Worm (Caenorhabditis elegans) whole organism, mixed stage, embryonic: ENCODE data around the gene Y48A6B.14.

Experiments used
- M03D4.4 ChIP-seq: sonication (generic microtip); optimal IDR thresholded peaks from 2 replicates; lab custom pipeline; 2017; ENCODE audit warnings: mild to moderate bottlenecking, missing genetic modification characterization, missing compliant biosample characterization
- bed-3 ChIP-seq: fragments of 200-800 bp; sonication (Bioruptor generic); optimal IDR thresholded peaks from 3 replicates; lab custom pipeline; 2018; ENCODE audit warnings: mild to moderate bottlenecking, missing genetic modification characterization, moderate library complexity, missing compliant biosample characterization
- blmp-1 ChIP-seq: fragments of 150-350 bp; optimal IDR thresholded peaks from 2 replicates; lab custom pipeline; 2014; ENCODE audit warnings: missing biosample characterization, missing genetic modification characterization
- ceh-39 ChIP-seq: fragments of 150-350 bp; optimal IDR thresholded peaks from 2 replicates; lab custom pipeline; 2014; ENCODE audit warnings: missing biosample characterization, missing genetic modification characterization
- ceh-43 ChIP-seq: fragments of 200-800 bp; sonication (Bioruptor generic); optimal IDR thresholded peaks from 2 replicates; lab custom pipeline; 2018; ENCODE audit warnings: mild to moderate bottlenecking, missing genetic modification characterization, moderate library complexity, missing compliant biosample characterization
- ceh-83 ChIP-seq: fragments of 200-800 bp; sonication (Bioruptor generic); optimal IDR thresholded peaks from 2 replicates; lab custom pipeline; 2018; ENCODE audit warnings: mild to moderate bottlenecking, missing genetic modification characterization, missing compliant biosample characterization
- ces-1 ChIP-seq: fragments of 150-350 bp; optimal IDR thresholded peaks from 2 replicates; lab custom pipeline; 2014; ENCODE audit warnings: missing biosample characterization, missing genetic modification reagents, missing genetic modification characterization
- cnd-1 ChIP-seq: fragments of 200-800 bp; sonication (Bioruptor generic); optimal IDR thresholded peaks from 2 replicates; lab custom pipeline; 2018; ENCODE audit warnings: mild to moderate bottlenecking, missing genetic modification characterization, missing compliant biosample characterization
- drap-1 ChIP-seq: fragments of 200-800 bp; sonication (Bioruptor generic); optimal IDR thresholded peaks from 3 replicates; lab custom pipeline; 2018; ENCODE audit warnings: mild to moderate bottlenecking, missing genetic modification characterization, missing compliant biosample characterization
- elt-1 ChIP-seq: sonication (generic microtip); optimal IDR thresholded peaks from 2 replicates; lab custom pipeline; 2017; ENCODE audit warnings: missing genetic modification characterization, mild to moderate bottlenecking, missing compliant biosample characterization, antibody characterized with exemption, moderate library complexity, borderline replicate concordance; ENCODE audit not compliant: insufficient read depth
- elt-3 ChIP-seq: fragments of 150-350 bp; optimal IDR thresholded peaks from 2 replicates; lab custom pipeline; 2014; ENCODE audit warnings: missing biosample characterization, missing genetic modification characterization
- flh-1 ChIP-seq: fragments of 200-800 bp; sonication (Bioruptor generic); optimal IDR thresholded peaks from 2 replicates; lab custom pipeline; 2018; ENCODE audit warnings: mild to moderate bottlenecking, missing genetic modification characterization, moderate library complexity, missing compliant biosample characterization
- ham-2 ChIP-seq: fragments of 200-800 bp; sonication (Bioruptor generic); optimal IDR thresholded peaks from 2 replicates; lab custom pipeline; 2018; ENCODE audit warnings: mild to moderate bottlenecking, missing genetic modification characterization, missing compliant biosample characterization
- hlh-1 ChIP-seq: fragments of 150-350 bp; optimal IDR thresholded peaks from 2 replicates; lab custom pipeline; 2014; ENCODE audit warnings: missing biosample characterization, missing genetic modification reagents, missing genetic modification characterization
- lin-13 ChIP-seq: fragments of 150-350 bp; optimal IDR thresholded peaks from 2 replicates; lab custom pipeline; 2014; ENCODE audit warnings: missing biosample characterization, missing genetic modification characterization
- lin-32 ChIP-seq: fragments of 200-800 bp; sonication (Bioruptor generic); optimal IDR thresholded peaks from 2 replicates; lab custom pipeline; 2018; ENCODE audit warnings: mild to moderate bottlenecking, missing genetic modification characterization, missing compliant biosample characterization
- lsy-2 ChIP-seq: fragments of 150-350 bp; optimal IDR thresholded peaks from 2 replicates; lab custom pipeline; 2014; ENCODE audit warnings: missing biosample characterization, missing genetic modification characterization
- mab-5 ChIP-seq: fragments of 150-350 bp; optimal IDR thresholded peaks from 2 replicates; lab custom pipeline; 2014; ENCODE audit warnings: missing biosample characterization, missing genetic modification characterization
- mls-2 ChIP-seq: sonication (generic microtip); optimal IDR thresholded peaks from 2 replicates; lab custom pipeline; 2016; ENCODE audit warnings: mild to moderate bottlenecking, missing genetic modification characterization, moderate library complexity, missing compliant biosample characterization
- nhr-12 ChIP-seq: fragments of 150-350 bp; optimal IDR thresholded peaks from 2 replicates; lab custom pipeline; 2014; ENCODE audit warnings: missing biosample characterization, missing genetic modification characterization
- nhr-2 ChIP-seq: fragments of 150-350 bp; optimal IDR thresholded peaks from 2 replicates; lab custom pipeline; 2014; ENCODE audit warnings: missing biosample characterization, missing genetic modification characterization
- nhr-237 ChIP-seq: fragments of 150-350 bp; optimal IDR thresholded peaks from 2 replicates; lab custom pipeline; 2014; ENCODE audit warnings: missing biosample characterization, missing genetic modification characterization
- nhr-28 ChIP-seq: fragments of 150-350 bp; optimal IDR thresholded peaks from 2 replicates; lab custom pipeline; 2014; ENCODE audit warnings: missing biosample characterization, missing genetic modification characterization
- nhr-76 ChIP-seq: sonication (generic microtip); optimal IDR thresholded peaks from 2 replicates; lab custom pipeline; 2017; ENCODE audit warnings: missing biosample characterization, missing genetic modification characterization
- pha-4 ChIP-seq: fragments of 150-350 bp; optimal IDR thresholded peaks from 2 replicates; lab custom pipeline; 2018; ENCODE audit warnings: missing biosample characterization, missing genetic modification reagents, missing genetic modification characterization
- sem-2 ChIP-seq: fragments of 200-800 bp; sonication (Bioruptor generic); optimal IDR thresholded peaks from 2 replicates; lab custom pipeline; 2018; ENCODE audit warnings: mild to moderate bottlenecking, missing genetic modification characterization, missing compliant biosample characterization
- snpc-4 ChIP-seq: fragments of 150-350 bp; optimal IDR thresholded peaks from 2 replicates; lab custom pipeline; 2014; ENCODE audit warnings: missing biosample characterization, missing genetic modification characterization
- sptf-1 ChIP-seq: sonication (generic microtip); optimal IDR thresholded peaks from 2 replicates; lab custom pipeline; 2017; ENCODE audit warnings: mild to moderate bottlenecking, missing genetic modification characterization, moderate library complexity, missing compliant biosample characterization
- tbx-8 ChIP-seq: fragments of 200-800 bp; sonication (Bioruptor generic); optimal IDR thresholded peaks from 2 replicates; lab custom pipeline; 2018; ENCODE audit warnings: mild to moderate bottlenecking, missing genetic modification characterization, moderate library complexity, missing compliant biosample characterization
- unc-120 ChIP-seq: sonication (generic microtip); optimal IDR thresholded peaks from 2 replicates; lab custom pipeline; 2017; ENCODE audit warnings: missing genetic modification characterization, missing compliant biosample characterization; ENCODE audit not compliant: poor library complexity, severe bottlenecking
- unc-39 ChIP-seq: fragments of 150-350 bp; optimal IDR thresholded peaks from 2 replicates; lab custom pipeline; 2014; ENCODE audit warnings: missing biosample characterization, missing genetic modification characterization
- unc-62 ChIP-seq: fragments of 150-350 bp; optimal IDR thresholded peaks from 2 replicates; lab custom pipeline; 2014; ENCODE audit warnings: missing biosample characterization, missing genetic modification reagents, missing genetic modification characterization
- zip-8 ChIP-seq: fragments of 150-350 bp; optimal IDR thresholded peaks from 2 replicates; lab custom pipeline; 2014; ENCODE audit warnings: missing biosample characterization, missing genetic modification characterization
- ztf-11 ChIP-seq: fragments of 150-350 bp; optimal IDR thresholded peaks from 2 replicates; lab custom pipeline; 2014; ENCODE audit warnings: missing biosample characterization, missing genetic modification characterization

The Y48A6B.14 gene

DNA sequence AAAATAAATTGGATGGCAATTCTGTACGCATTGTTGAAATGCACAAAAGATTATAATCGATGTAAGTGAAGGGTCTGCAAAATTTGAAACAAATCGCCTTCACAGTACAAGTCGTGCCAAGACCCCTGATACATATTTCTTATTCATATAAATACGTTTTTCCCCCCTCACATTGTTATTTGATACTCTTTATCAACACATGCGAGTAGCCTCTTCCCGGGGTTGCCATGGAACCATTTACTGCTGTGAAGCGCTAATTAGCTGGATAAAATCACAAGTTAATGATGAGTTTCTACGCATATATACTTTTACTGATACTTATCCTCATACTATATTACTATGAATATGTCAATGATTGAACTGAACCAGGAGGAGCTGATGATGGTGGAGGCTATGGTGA is at the start of gene Y48A6B.14:
TSS of gene Y48A6B.14 (plus strand) at position 301 of the 400 bp plus-strand sequence.
- TF ChIP-seq blmp-1 (tag; lab: Kevin White, UChicago) (no peak), nhr-28 (tag; lab: Kevin White, UChicago) (no peak), snpc-4 (tag; lab: Kevin White, UChicago) (no peak), sem-2 (GFP tag; lab: Kevin White, UChicago) (no peak), lin-13 (tag; lab: Kevin White, UChicago) (no peak), mls-2 (tag; lab: Kevin White, UChicago) (no peak), nhr-237 (tag; lab: Kevin White, UChicago) (no peak)
- TF ChIP-seq, all 35 proteins: peak for 0

DNA sequence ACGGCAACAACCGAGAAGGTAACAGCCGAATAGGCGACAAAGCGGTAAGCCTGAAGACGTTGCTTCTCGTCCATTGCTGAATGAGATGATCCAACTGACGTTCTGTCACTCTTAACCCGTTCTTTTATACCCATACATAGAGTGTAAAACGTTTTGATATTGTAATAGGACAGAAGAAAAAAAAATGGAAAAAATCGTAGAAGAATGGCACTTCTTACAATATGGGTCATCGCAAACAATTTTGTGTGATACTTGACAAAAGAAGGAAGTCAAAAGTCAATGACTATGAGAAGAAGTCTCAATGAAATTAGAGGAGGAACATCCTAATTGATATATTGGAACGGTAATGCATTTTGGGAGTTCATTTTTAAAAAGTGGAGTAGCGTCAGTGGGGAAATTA is 48.3 kb upstream of the Y48A6B.14 start, which contains the start of gene col-92:
TSS of gene col-92 (minus strand) at position 101 of the 400 bp plus-strand sequence.
- TF ChIP-seq ces-1 (GFP tag; lab: Kevin White, UChicago): no peak
- TF ChIP-seq elt-1 (tag; lab: Kevin White, UChicago): no peak
- no peak for TF ChIP-seq pha-4 (tag; lab: Kevin White, UChicago)
- no peak for TF ChIP-seq ceh-83
- TF ChIP-seq unc-120 (tag; lab: Kevin White, UChicago): no peak
- TF ChIP-seq M03D4.4 (tag; lab: Kevin White, UChicago): no peak
- no peak for TF ChIP-seq sptf-1 (tag; lab: Kevin White, UChicago)
- TF ChIP-seq zip-8 (tag; lab: Kevin White, UChicago): no peak
- no peak for TF ChIP-seq drap-1 (GFP tag; lab: Kevin White, UChicago)
- no peak for TF ChIP-seq flh-1 (GFP tag; lab: Kevin White, UChicago)
- no peak for TF ChIP-seq sem-2 (GFP tag; lab: Kevin White, UChicago)
- no peak for TF ChIP-seq lin-13 (tag; lab: Kevin White, UChicago)

DNA sequence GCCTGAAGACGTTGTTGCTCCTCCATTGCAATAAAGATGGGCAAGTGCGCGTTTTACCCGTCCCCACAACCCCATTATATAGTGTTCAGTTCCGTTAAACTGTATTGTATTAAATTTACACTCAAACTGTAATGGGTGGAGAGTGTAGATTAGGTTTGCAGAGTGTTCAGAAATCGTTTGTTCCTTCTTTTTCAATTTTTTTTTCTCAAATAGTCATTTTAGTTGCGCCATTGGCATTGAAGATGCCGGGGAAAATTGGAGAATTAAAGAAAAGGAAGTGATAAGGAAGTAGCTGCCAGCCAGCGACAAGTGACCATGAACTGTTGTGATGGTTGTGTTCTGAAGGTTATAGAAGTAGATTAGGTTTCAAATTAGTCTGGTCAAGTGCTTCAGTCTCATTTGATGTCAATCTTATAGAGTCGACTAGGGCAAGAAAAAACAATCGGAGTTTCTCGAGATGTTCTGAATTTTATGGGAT is 45.8 kb upstream of the Y48A6B.14 start, which contains the start of gene col-93:
TSS of gene col-93 (minus strand) at position 51 of the 478 bp plus-strand sequence.
- no peak for TF ChIP-seq flh-1 (GFP tag; lab: Kevin White, UChicago)
- no peak for TF ChIP-seq M03D4.4 (tag; lab: Kevin White, UChicago)
- TF ChIP-seq lsy-2 (tag; lab: Kevin White, UChicago): no peak
- no peak for TF ChIP-seq mls-2 (tag; lab: Kevin White, UChicago)
- TF ChIP-seq elt-3: no peak
- TF ChIP-seq nhr-2: no peak
- no peak for TF ChIP-seq tbx-8 (GFP tag; lab: Kevin White, UChicago)

DNA sequence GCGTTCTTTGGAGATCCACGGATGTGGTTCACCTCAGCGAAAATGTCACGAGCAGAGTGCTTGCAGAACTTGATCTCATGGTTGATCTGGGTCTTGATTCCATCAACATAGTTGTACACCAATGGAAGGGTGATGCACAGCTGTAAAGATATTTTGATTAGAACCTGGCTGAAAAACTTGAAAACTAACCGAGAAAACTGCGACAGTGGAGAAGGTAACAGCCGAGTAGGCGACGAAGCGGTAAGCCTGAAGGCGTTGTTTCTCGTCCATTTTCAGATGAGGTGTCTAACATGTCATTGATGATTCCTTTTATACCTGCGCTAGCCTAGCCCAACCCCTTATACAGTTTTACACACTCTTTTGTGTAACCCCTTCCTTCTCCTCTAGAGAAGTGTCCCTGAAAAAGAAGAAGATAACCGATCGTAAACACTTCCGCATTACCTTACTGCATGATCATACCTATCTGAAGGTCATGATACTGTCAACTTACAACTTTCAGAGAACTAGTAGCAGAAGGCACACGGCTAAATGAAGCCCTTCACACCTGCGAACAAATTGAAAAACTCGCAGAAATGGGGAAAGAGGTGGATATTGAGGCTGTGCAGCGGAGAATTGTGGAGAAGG is 43.7 kb upstream of the Y48A6B.14 start, which contains the start of gene col-94:
TSS of gene col-94 (minus strand) at position 313 of the 624 bp plus-strand sequence.
- no peak for TF ChIP-seq nhr-2
- no peak for TF ChIP-seq mls-2 (tag; lab: Kevin White, UChicago)
- TF ChIP-seq unc-62 (GFP tag; lab: Kevin White, UChicago): no peak
- TF ChIP-seq bed-3 (GFP tag; lab: Kevin White, UChicago): no peak
- TF ChIP-seq elt-3: no peak
- TF ChIP-seq unc-39 (tag; lab: Kevin White, UChicago): no peak
- no peak for TF ChIP-seq unc-120 (tag; lab: Kevin White, UChicago)
- TF ChIP-seq nhr-237 (tag; lab: Kevin White, UChicago): no peak
- TF ChIP-seq cnd-1 (tag; lab: Kevin White, UChicago): no peak
- no peak for TF ChIP-seq lin-32 (GFP tag; lab: Kevin White, UChicago)
- TF ChIP-seq nhr-28 (tag; lab: Kevin White, UChicago): no peak
- TF ChIP-seq ztf-11: no peak
- TF ChIP-seq elt-1 (tag; lab: Kevin White, UChicago): no peak
- no peak for TF ChIP-seq ceh-39 (tag; lab: Kevin White, UChicago)

DNA sequence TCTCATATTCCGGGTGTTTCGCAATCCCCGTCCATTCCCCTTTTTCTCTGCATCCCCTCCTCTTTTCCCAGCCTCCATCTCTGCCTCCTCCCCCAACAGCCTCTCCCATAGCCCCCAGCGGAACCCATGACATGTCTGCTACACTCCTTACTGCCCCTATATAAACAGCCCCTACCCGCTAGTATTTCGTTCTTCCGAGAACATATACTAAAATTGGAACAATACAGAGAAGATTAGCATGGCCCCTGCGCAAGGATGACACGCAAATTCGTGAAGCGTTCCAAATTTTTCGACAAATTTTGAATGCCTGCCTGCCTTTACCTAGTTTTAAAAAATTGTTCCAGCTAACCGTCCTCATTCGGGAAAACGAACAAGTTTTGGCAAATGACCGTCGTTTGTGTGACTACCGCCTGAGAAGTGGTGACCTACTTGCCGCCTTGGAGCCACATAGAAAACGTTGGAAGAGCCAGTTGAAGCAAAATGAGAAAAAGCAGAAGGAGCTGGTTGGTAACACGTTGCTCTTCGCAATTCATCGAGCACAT is 41.8 kb upstream of the Y48A6B.14 start:
- TF ChIP-seq tbx-8 (GFP tag; lab: Kevin White, UChicago) (peak; percentile 95), unc-62 (GFP tag; lab: Kevin White, UChicago) (peak; percentile 89), drap-1 (GFP tag; lab: Kevin White, UChicago) (peak; percentile 99), lsy-2 (tag; lab: Kevin White, UChicago) (peak; percentile 78), nhr-76 (tag; lab: Kevin White, UChicago) (peak; percentile 47), sem-2 (GFP tag; lab: Kevin White, UChicago) (peak; percentile 93), M03D4.4 (tag; lab: Kevin White, UChicago) (peak; percentile 95), ham-2 (GFP tag; lab: Kevin White, UChicago) (peak; percentile 99), ces-1 (GFP tag; lab: Kevin White, UChicago) (peak; percentile 95), lin-32 (GFP tag; lab: Kevin White, UChicago) (peak; percentile 93), flh-1 (GFP tag; lab: Kevin White, UChicago) (peak; percentile 77), nhr-12 (tag; lab: Kevin White, UChicago) (peak; percentile 16), lin-13 (tag; lab: Kevin White, UChicago) (peak; percentile 89), mls-2 (tag; lab: Kevin White, UChicago) (peak; percentile 98), hlh-1 (tag; lab: Kevin White, UChicago) (peak; percentile 84), pha-4 (tag; lab: Kevin White, UChicago) (peak; percentile 94), ceh-39 (tag; lab: Kevin White, UChicago) (peak; percentile 57), cnd-1 (tag; lab: Kevin White, UChicago) (peak; percentile 93), elt-3 (peak; percentile 86), ceh-83 (peak; percentile 95), mab-5 (peak; percentile 90), ceh-43 (GFP tag; lab: Kevin White, UChicago) (peak; percentile 90), snpc-4 (tag; lab: Kevin White, UChicago) (no peak), blmp-1 (tag; lab: Kevin White, UChicago) (no peak), bed-3 (GFP tag; lab: Kevin White, UChicago) (peak; percentile 89), sptf-1 (tag; lab: Kevin White, UChicago) (peak; percentile 98), nhr-28 (tag; lab: Kevin White, UChicago) (peak; percentile 25), zip-8 (tag; lab: Kevin White, UChicago) (no peak)
